Fruit fly (Drosophila melanogaster) whole organism, embryonic: ENCODE data around the gene Lcp65Ag1.

Experiments
- Antp ChIP-seq: fragments of 200-800 bp; sonication (Bioruptor generic); optimal IDR thresholded peaks from 3 replicates; lab custom pipeline; 2016; ENCODE audit warnings: missing biosample characterization, missing genetic modification characterization
- Asciz ChIP-seq: fragments of 200-800 bp; sonication (Bioruptor generic); optimal IDR thresholded peaks from 2 replicates; lab custom pipeline; 2017; ENCODE audit warnings: missing biosample characterization, mild to moderate bottlenecking, missing genetic modification characterization, missing genetic modification reagents
- B-H1 ChIP-seq: fragments of 200-800 bp; sonication (Bioruptor generic); IDR thresholded peaks from 3 replicates; pipeline ENCODE4 v1.3.6; 2022; ENCODE audit warnings: missing biosample characterization, missing genetic modification characterization
- Bteb2 ChIP-seq: fragments of 200-800 bp; sonication (Bioruptor generic); optimal IDR thresholded peaks from 2 replicates; lab custom pipeline; 2016; ENCODE audit warnings: missing biosample characterization, missing genetic modification characterization
- CG10267 ChIP-seq: fragments of 200-800 bp; sonication (Bioruptor generic); optimal IDR thresholded peaks from 2 replicates; lab custom pipeline; 2018; ENCODE audit warnings: missing biosample characterization, mild to moderate bottlenecking, missing genetic modification characterization, moderate library complexity
- CG10565 ChIP-seq: fragments of 200-800 bp; sonication (Bioruptor generic); optimal IDR thresholded peaks from 3 replicates; lab custom pipeline; 2016; ENCODE audit warnings: missing biosample characterization, mild to moderate bottlenecking, missing genetic modification characterization
- CG10959 ChIP-seq: fragments of 200-800 bp; sonication (Bioruptor generic); IDR thresholded peaks from 2 replicates; pipeline ENCODE4 v1.3.6; 2022; ENCODE audit warnings: missing biosample characterization, missing genetic modification characterization
- CG10979 ChIP-seq: fragments of 200-800 bp; sonication (Bioruptor generic); optimal IDR thresholded peaks from 2 replicates; lab custom pipeline; 2018; ENCODE audit warnings: missing biosample characterization, mild to moderate bottlenecking, missing genetic modification characterization, moderate library complexity
- CG11085 ChIP-seq: fragments of 200-800 bp; sonication (Bioruptor generic); IDR thresholded peaks from 2 replicates; pipeline ENCODE4 v1.3.6; 2022; ENCODE audit warnings: missing biosample characterization, missing genetic modification characterization
- CG11560 ChIP-seq: fragments of 200-800 bp; sonication (Bioruptor generic); IDR thresholded peaks from 3 replicates; pipeline ENCODE4 v1.3.6; 2022; ENCODE audit warnings: missing biosample characterization, missing genetic modification characterization
- CG11723 ChIP-seq: fragments of 200-800 bp; sonication (Bioruptor generic); optimal IDR thresholded peaks from 2 replicates; lab custom pipeline; 2017; ENCODE audit warnings: missing biosample characterization, mild to moderate bottlenecking, missing genetic modification characterization
- CG12236 ChIP-seq: fragments of 200-800 bp; sonication (Bioruptor generic); optimal IDR thresholded peaks from 2 replicates; lab custom pipeline; 2016; ENCODE audit warnings: missing biosample characterization, missing genetic modification characterization
- CG12769 ChIP-seq: fragments of 200-800 bp; sonication (Bioruptor generic); optimal IDR thresholded peaks from 2 replicates; lab custom pipeline; 2019; ENCODE audit warnings: missing biosample characterization, mild to moderate bottlenecking, missing genetic modification characterization, moderate library complexity
- CG15269 ChIP-seq: fragments of 200-800 bp; sonication (Bioruptor generic); optimal IDR thresholded peaks from 2 replicates; lab custom pipeline; 2018; ENCODE audit warnings: missing biosample characterization, mild to moderate bottlenecking, missing genetic modification characterization, moderate library complexity
- CG1529 ChIP-seq: fragments of 200-800 bp; sonication (Bioruptor generic); optimal IDR thresholded peaks from 3 replicates; lab custom pipeline; 2018; ENCODE audit warnings: missing biosample characterization, missing genetic modification characterization
- CG17802 ChIP-seq: fragments of 200-800 bp; sonication (Bioruptor generic); optimal IDR thresholded peaks from 2 replicates; lab custom pipeline; 2018; ENCODE audit warnings: missing biosample characterization, mild to moderate bottlenecking, missing genetic modification characterization, moderate library complexity
- CG18262 ChIP-seq: fragments of 200-800 bp; optimal IDR thresholded peaks from 3 replicates; lab custom pipeline; 2019; ENCODE audit warnings: missing biosample characterization, mild to moderate bottlenecking, missing genetic modification characterization, moderate library complexity
- CG1832 ChIP-seq: fragments of 200-800 bp; sonication (Bioruptor generic); optimal IDR thresholded peaks from 2 replicates; lab custom pipeline; 2017; ENCODE audit warnings: missing biosample characterization, mild to moderate bottlenecking, missing genetic modification characterization, inconsistent platforms
- CG30403 ChIP-seq: fragments of 200-800 bp; sonication (Bioruptor generic); optimal IDR thresholded peaks from 3 replicates; lab custom pipeline; 2016; ENCODE audit warnings: missing biosample characterization, missing genetic modification characterization
- CG4404 ChIP-seq: fragments of 200-800 bp; sonication (Bioruptor generic); IDR thresholded peaks from 2 replicates; pipeline ENCODE4 v1.3.6; 2022; ENCODE audit warnings: missing biosample characterization, missing genetic modification characterization
- CG4854 ChIP-seq: fragments of 200-800 bp; sonication (Bioruptor generic); optimal IDR thresholded peaks from 2 replicates; lab custom pipeline; 2016; ENCODE audit warnings: missing biosample characterization, missing genetic modification characterization, inconsistent platforms
- CG7745 ChIP-seq: fragments of 200-800 bp; sonication (Bioruptor generic); optimal IDR thresholded peaks from 2 replicates; lab custom pipeline; 2018; ENCODE audit warnings: missing biosample characterization, mild to moderate bottlenecking, missing genetic modification characterization, moderate library complexity
- CG8924 ChIP-seq: fragments of 200-800 bp; optimal IDR thresholded peaks from 3 replicates; lab custom pipeline; 2019; ENCODE audit warnings: missing biosample characterization, mild to moderate bottlenecking, missing genetic modification characterization, moderate library complexity
- CG9437 ChIP-seq: fragments of 200-800 bp; sonication (Bioruptor generic); optimal IDR thresholded peaks from 2 replicates; lab custom pipeline; 2018; ENCODE audit warnings: missing biosample characterization, mild to moderate bottlenecking, missing genetic modification characterization
- CG9876 ChIP-seq: fragments of 200-800 bp; sonication (Bioruptor generic); optimal IDR thresholded peaks from 2 replicates; lab custom pipeline; 2016; ENCODE audit warnings: missing biosample characterization, missing genetic modification characterization
- Hr51 ChIP-seq, 2 experiments: fragments of 200-800 bp; sonication (Bioruptor generic); optimal IDR thresholded peaks; 2 replicates in 1 of 2; 3 replicates in 1 of 2; lab custom pipeline; 2016 to 2018; ENCODE audit warnings: missing biosample characterization in 2 of 2, missing genetic modification characterization in 2 of 2, mild to moderate bottlenecking in 1 of 2, moderate library complexity in 1 of 2
- NfI ChIP-seq: fragments of 200-800 bp; sonication (Bioruptor generic); optimal IDR thresholded peaks from 3 replicates; lab custom pipeline; 2018; ENCODE audit warnings: missing biosample characterization, mild to moderate bottlenecking, missing genetic modification characterization, moderate library complexity
- Pdp1 ChIP-seq, 2 experiments: fragments of 200-800 bp; sonication (Bioruptor generic); optimal IDR thresholded peaks; 3 replicates each; lab custom pipeline; 2016; ENCODE audit warnings: missing biosample characterization in 2 of 2, missing genetic modification characterization in 2 of 2, mild to moderate bottlenecking in 1 of 2, moderate library complexity in 1 of 2
- Sox100B ChIP-seq: fragments of 200-800 bp; sonication (Bioruptor generic); optimal IDR thresholded peaks from 3 replicates; lab custom pipeline; 2018; ENCODE audit warnings: missing biosample characterization, mild to moderate bottlenecking, missing genetic modification characterization
- ac ChIP-seq: fragments of 200-800 bp; sonication (Bioruptor generic); optimal IDR thresholded peaks from 3 replicates; lab custom pipeline; 2017; ENCODE audit warnings: missing biosample characterization, mild to moderate bottlenecking, missing genetic modification characterization
- ase ChIP-seq: fragments of 200-800 bp; sonication (Bioruptor generic); IDR thresholded peaks from 3 replicates; pipeline ENCODE4 v1.3.6; 2022; ENCODE audit warnings: missing biosample characterization, missing genetic modification characterization
- bcd ChIP-seq: fragments of 200-800 bp; sonication (Bioruptor generic); optimal IDR thresholded peaks from 2 replicates; lab custom pipeline; 2017; ENCODE audit warnings: missing biosample characterization, mild to moderate bottlenecking, missing genetic modification characterization
- br ChIP-seq: fragments of >200 bp; optimal IDR thresholded peaks from 2 replicates; lab custom pipeline; 2017
- bsh ChIP-seq, 2 experiments: fragments of 200-800 bp; sonication (Bioruptor generic); optimal IDR thresholded peaks; 2 replicates each; lab custom pipeline; 2017 to 2018; ENCODE audit warnings: mild to moderate bottlenecking in 2 of 2, missing biosample characterization in 2 of 2, missing genetic modification characterization in 2 of 2, moderate library complexity in 1 of 2
- dimm ChIP-seq: fragments of 200-800 bp; sonication (Bioruptor generic); IDR thresholded peaks from 2 replicates; pipeline ENCODE4 v1.3.6; 2022; ENCODE audit warnings: missing biosample characterization, missing genetic modification characterization
- fd96Cb ChIP-seq: fragments of 200-800 bp; sonication (Bioruptor generic); optimal IDR thresholded peaks from 2 replicates; lab custom pipeline; 2018; ENCODE audit warnings: missing biosample characterization, mild to moderate bottlenecking, missing genetic modification characterization, moderate library complexity
- gem ChIP-seq: fragments of 200-800 bp; sonication (Bioruptor generic); optimal IDR thresholded peaks from 2 replicates; lab custom pipeline; 2019; ENCODE audit warnings: missing biosample characterization, mild to moderate bottlenecking, missing genetic modification characterization, moderate library complexity
- nerfin-1 ChIP-seq: fragments of 200-800 bp; sonication (Bioruptor generic); optimal IDR thresholded peaks from 3 replicates; lab custom pipeline; 2019; ENCODE audit warnings: missing biosample characterization, mild to moderate bottlenecking, missing genetic modification characterization, moderate library complexity
- org-1 ChIP-seq: fragments of 200-800 bp; sonication (Bioruptor generic); optimal IDR thresholded peaks from 2 replicates; lab custom pipeline; 2017; ENCODE audit warnings: missing biosample characterization, missing genetic modification characterization
- peb ChIP-seq: fragments of 200-800 bp; sonication (Bioruptor generic); IDR thresholded peaks from 2 replicates; pipeline ENCODE4 v1.3.6; 2022; ENCODE audit warnings: missing biosample characterization, missing genetic modification characterization
- pfk ChIP-seq: fragments of 200-800 bp; sonication (Bioruptor generic); optimal IDR thresholded peaks from 2 replicates; lab custom pipeline; 2018; ENCODE audit warnings: missing biosample characterization, mild to moderate bottlenecking, missing genetic modification characterization, moderate library complexity
- prd ChIP-seq, 3 experiments: fragments of >200 bp in 2 of 3; fragments of 200-800 bp in 1 of 3; sonication (Bioruptor generic) in 1 of 3; optimal IDR thresholded peaks in 2 of 3; IDR thresholded peaks in 1 of 3; 2 replicates in 2 of 3; 3 replicates in 1 of 3; pipeline versions ENCODE4 v1.3.6 to Lab custom; 2017 to 2022; ENCODE audit warnings: missing biosample characterization in 1 of 3, missing genetic modification characterization in 1 of 3
- pros ChIP-seq: fragments of 200-800 bp; sonication (Bioruptor generic); optimal IDR thresholded peaks from 3 replicates; lab custom pipeline; 2019; ENCODE audit warnings: missing biosample characterization, mild to moderate bottlenecking, missing genetic modification characterization, moderate library complexity
- pum ChIP-seq: fragments of 200-800 bp; sonication (Bioruptor generic); optimal IDR thresholded peaks from 2 replicates; lab custom pipeline; 2016; ENCODE audit warnings: missing biosample characterization, missing genetic modification characterization
- scrt ChIP-seq: fragments of 200-800 bp; sonication (Bioruptor generic); optimal IDR thresholded peaks from 2 replicates; lab custom pipeline; 2018; ENCODE audit warnings: missing biosample characterization, mild to moderate bottlenecking, missing genetic modification characterization, moderate library complexity
- sob ChIP-seq: fragments of 200-800 bp; sonication (Bioruptor generic); IDR thresholded peaks from 2 replicates; pipeline ENCODE4 v1.3.6; 2022; ENCODE audit warnings: missing biosample characterization, missing genetic modification characterization
- tup ChIP-seq: fragments of 200-800 bp; sonication (Bioruptor generic); optimal IDR thresholded peaks from 2 replicates; lab custom pipeline; 2016; ENCODE audit warnings: missing biosample characterization, mild to moderate bottlenecking, missing genetic modification characterization, moderate library complexity
- wdn ChIP-seq: fragments of 200-800 bp; sonication (Bioruptor generic); IDR thresholded peaks from 2 replicates; pipeline ENCODE4 v1.3.6; 2022; ENCODE audit warnings: missing biosample characterization, missing genetic modification characterization

Lcp65Ag1 gene

DNA sequence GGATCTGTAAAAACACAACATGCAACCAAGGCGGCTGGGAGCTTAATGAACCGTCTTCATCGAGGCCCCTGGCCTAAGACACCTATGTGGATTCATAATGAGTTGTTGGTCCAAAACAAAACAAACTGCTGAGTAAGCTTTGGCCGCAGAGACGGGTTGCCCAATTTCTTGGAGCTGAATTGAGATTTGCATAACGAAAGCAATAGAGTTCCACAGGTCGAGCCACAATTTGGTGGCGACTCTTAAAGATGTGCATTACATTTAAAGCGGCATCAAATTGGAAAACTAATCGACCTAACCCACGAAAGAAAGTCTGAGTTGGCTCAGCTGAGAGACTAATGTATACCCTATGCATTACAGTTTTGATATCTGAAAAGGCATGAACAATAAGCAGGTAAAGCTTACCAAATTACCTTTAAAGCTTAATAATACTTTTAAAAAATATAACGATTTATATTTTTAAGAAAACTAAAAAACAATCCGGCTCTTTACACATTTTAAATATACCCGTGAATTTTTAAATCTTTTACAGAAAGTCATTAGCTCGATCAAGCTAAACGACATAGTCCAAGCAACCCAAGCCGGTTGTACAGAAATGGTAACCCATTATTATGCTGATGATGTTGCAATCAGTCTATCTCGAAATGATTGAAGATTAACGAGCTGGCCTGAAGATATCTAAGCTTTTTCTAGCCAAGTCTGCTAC is 22.4 kb upstream of the Lcp65Ag1 start, which contains the start of gene CG13297 (continued):
- TF ChIP-seq sob (GFP tag; lab: Robert Waterston, UW) = peak; percentile 40; the same call in 1 of the 2 replicates
- TF ChIP-seq CG9437 = peak; percentile 40
- no peak for TF ChIP-seq bsh (GFP tag; optimal IDR thresholded peaks at IDR 0.05; lab: Kevin White, UChicago)
- peak; percentile 26 for TF ChIP-seq scrt (GFP tag; lab: Kevin White, UChicago)
- no peak for TF ChIP-seq CG4404 (GFP tag; lab: Robert Waterston, UW)
- TF ChIP-seq pum (GFP tag; lab: Kevin White, UChicago) = no peak
- no peak for TF ChIP-seq pfk (GFP tag; lab: Kevin White, UChicago)
- TF ChIP-seq Bteb2 = no peak
- TF ChIP-seq Antp (GFP tag; lab: Kevin White, UChicago) = no peak
- no peak for TF ChIP-seq CG9876 (GFP tag; lab: Kevin White, UChicago)
- peak; percentile 37 for TF ChIP-seq org-1 (GFP tag; lab: Kevin White, UChicago)
- TF ChIP-seq B-H1 (GFP tag; lab: Robert Waterston, UW) = peak; percentile 48; the same call in 2 of the 3 replicates
- no peak for TF ChIP-seq CG1529 (GFP tag; lab: Kevin White, UChicago)
- no peak for TF ChIP-seq CG1832 (GFP tag; lab: Kevin White, UChicago)
- no peak for TF ChIP-seq CG11560 (tag; lab: Robert Waterston, UW)
- peak; percentile 64 for TF ChIP-seq nerfin-1 (tag; lab: Kevin White, UChicago)
- TF ChIP-seq CG11085 (GFP tag; lab: Robert Waterston, UW) = no peak
- no peak for TF ChIP-seq wdn
- peak in 1 of 2 experiments; percentile 2 for TF ChIP-seq Pdp1 (GFP tag; optimal IDR thresholded peaks at IDR 0.05; lab: Kevin White, UChicago)
- peak; percentile 73 for TF ChIP-seq CG18262 (tag; lab: Kevin White, UChicago)
- no peak for TF ChIP-seq tup (GFP tag; lab: Kevin White, UChicago)
- TF ChIP-seq CG10267 (tag; lab: Kevin White, UChicago) = peak; percentile 50
- peak; percentile 74 for TF ChIP-seq gem (tag; lab: Kevin White, UChicago)
- no peak for TF ChIP-seq peb (GFP tag; lab: Robert Waterston, UW)
- no peak for TF ChIP-seq dimm
- peak; percentile 56 for TF ChIP-seq CG30403 (GFP tag; lab: Kevin White, UChicago)
- peak; percentile 86 for TF ChIP-seq pros (GFP tag; lab: Kevin White, UChicago)
- TF ChIP-seq Hr51 (GFP tag; optimal IDR thresholded peaks at IDR 0.05; lab: Kevin White, UChicago) = peak in 1 of 2 experiments; percentile 84
- no peak for TF ChIP-seq CG12769 (tag; lab: Kevin White, UChicago)
- TF ChIP-seq bcd = peak; percentile 41
- no peak for TF ChIP-seq prd (optimal IDR thresholded peaks at IDR 0.05; lab: Kevin White, UChicago)
- TF ChIP-seq prd (GFP tag; IDR thresholded peaks at IDR 0.05; lab: Robert Waterston, UW) = peak; percentile 59; the same call in 2 of the 3 replicates
- peak; percentile 54; the same call in 1 of the 3 replicates for TF ChIP-seq ase
- TF ChIP-seq CG12236 (GFP tag; lab: Kevin White, UChicago) = no peak
- TF ChIP-seq br (lab: Kevin White, UChicago) = no peak
- peak; percentile 25 for TF ChIP-seq CG11723 (GFP tag; lab: Kevin White, UChicago)
- no peak for TF ChIP-seq CG4854 (GFP tag; lab: Kevin White, UChicago)
- peak; percentile 43 for TF ChIP-seq NfI
- TF ChIP-seq fd96Cb (tag; lab: Kevin White, UChicago) = peak; percentile 71
- TF ChIP-seq CG10979 (tag; lab: Kevin White, UChicago) = peak; percentile 56
- TF ChIP-seq CG15269 (tag; lab: Kevin White, UChicago) = peak; percentile 75
- no peak for TF ChIP-seq ac (GFP tag; lab: Kevin White, UChicago)
- TF ChIP-seq Asciz (GFP tag; lab: Kevin White, UChicago) = peak; percentile 64
- TF ChIP-seq CG10565 = no peak
- TF ChIP-seq CG17802 (tag; lab: Kevin White, UChicago) = no peak
- TF ChIP-seq Sox100B = peak; percentile 84
- TF ChIP-seq CG10959 = no peak
- TF ChIP-seq CG8924 (tag; lab: Kevin White, UChicago) = peak; percentile 66
- no peak for TF ChIP-seq CG7745 (tag; lab: Kevin White, UChicago)
